Fruit fly (Drosophila melanogaster) whole organism, embryonic: ENCODE measurements around the gene Dus1.

Experiments used
- Ada2b ChIP-seq: fragments of 200-800 bp; sonication (Bioruptor generic); IDR thresholded peaks from 2 replicates; pipeline ENCODE4 v1.3.6; 2022; ENCODE audit warnings: missing biosample characterization, missing genetic modification characterization
- Bteb2 ChIP-seq: fragments of 200-800 bp; sonication (Bioruptor generic); optimal IDR thresholded peaks from 2 replicates; lab custom pipeline; 2016; ENCODE audit warnings: missing biosample characterization, missing genetic modification characterization
- CG1024 ChIP-seq: fragments of 200-800 bp; sonication (Bioruptor generic); IDR thresholded peaks from 2 replicates; pipeline ENCODE4 v1.3.6; 2022; ENCODE audit warnings: missing biosample characterization, missing genetic modification characterization
- CG10366 ChIP-seq: fragments of 200-800 bp; sonication (Bioruptor generic); IDR thresholded peaks from 2 replicates; pipeline ENCODE4 v1.3.6; 2022; ENCODE audit warnings: missing biosample characterization, missing genetic modification characterization
- CG11398 ChIP-seq: fragments of 200-800 bp; sonication (Bioruptor generic); optimal IDR thresholded peaks from 2 replicates; lab custom pipeline; 2016; ENCODE audit warnings: missing biosample characterization, missing genetic modification characterization
- CG14667 ChIP-seq: fragments of 200-800 bp; sonication (Bioruptor generic); IDR thresholded peaks from 2 replicates; pipeline ENCODE4 v1.3.6; 2022; ENCODE audit warnings: missing biosample characterization, missing genetic modification characterization
- CG15269 ChIP-seq: fragments of 200-800 bp; sonication (Bioruptor generic); optimal IDR thresholded peaks from 2 replicates; lab custom pipeline; 2018; ENCODE audit warnings: missing biosample characterization, mild to moderate bottlenecking, missing genetic modification characterization, moderate library complexity
- CG17385 ChIP-seq: fragments of 200-800 bp; sonication (Bioruptor generic); optimal IDR thresholded peaks from 3 replicates; lab custom pipeline; 2018; ENCODE audit warnings: missing biosample characterization, mild to moderate bottlenecking, missing genetic modification characterization
- CG18619 ChIP-seq: fragments of 200-800 bp; sonication (Bioruptor generic); optimal IDR thresholded peaks from 3 replicates; lab custom pipeline; 2017; ENCODE audit warnings: missing biosample characterization, mild to moderate bottlenecking, missing genetic modification characterization
- CG30020 ChIP-seq: fragments of 200-800 bp; optimal IDR thresholded peaks from 2 replicates; lab custom pipeline; 2019; ENCODE audit warnings: missing biosample characterization, mild to moderate bottlenecking, missing genetic modification characterization, moderate library complexity
- CG30403 ChIP-seq: fragments of 200-800 bp; sonication (Bioruptor generic); optimal IDR thresholded peaks from 3 replicates; lab custom pipeline; 2016; ENCODE audit warnings: missing biosample characterization, missing genetic modification characterization
- CG31441 ChIP-seq: fragments of 200-800 bp; sonication (Bioruptor generic); IDR thresholded peaks from 2 replicates; pipeline ENCODE4 v1.3.6; 2022; ENCODE audit warnings: missing biosample characterization, missing genetic modification characterization
- CG4730 ChIP-seq: fragments of 200-800 bp; sonication (Bioruptor generic); IDR thresholded peaks from 2 replicates; pipeline ENCODE4 v1.3.6; 2022; ENCODE audit warnings: missing biosample characterization, missing genetic modification characterization
- CG5245 ChIP-seq: fragments of 200-800 bp; sonication (Bioruptor generic); optimal IDR thresholded peaks from 3 replicates; lab custom pipeline; 2016; ENCODE audit warnings: missing biosample characterization, missing genetic modification characterization
- CG9215 ChIP-seq: fragments of 200-800 bp; sonication (Bioruptor generic); IDR thresholded peaks from 2 replicates; pipeline ENCODE4 v1.3.6; 2022; ENCODE audit warnings: missing biosample characterization, missing genetic modification characterization
- CG9727 ChIP-seq: fragments of 200-800 bp; sonication (Bioruptor generic); optimal IDR thresholded peaks from 3 replicates; lab custom pipeline; 2017; ENCODE audit warnings: missing biosample characterization, mild to moderate bottlenecking, missing genetic modification characterization
- CHES-1-like ChIP-seq: fragments of 200-800 bp; sonication (Bioruptor generic); optimal IDR thresholded peaks from 2 replicates; lab custom pipeline; 2016; ENCODE audit warnings: missing biosample characterization, missing genetic modification characterization
- Drgx ChIP-seq: fragments of 200-800 bp; sonication (Bioruptor generic); IDR thresholded peaks from 2 replicates; pipeline ENCODE4 v1.3.6; 2022; ENCODE audit warnings: missing biosample characterization, missing genetic modification characterization
- Ets65A ChIP-seq: fragments of 200-800 bp; sonication (Bioruptor generic); peaks from one replicate; lab custom pipeline; 2016; ENCODE audit warnings: missing biosample characterization, missing genetic modification characterization
- HLH54F ChIP-seq: fragments of 200-800 bp; sonication (Bioruptor generic); optimal IDR thresholded peaks from 3 replicates; lab custom pipeline; 2016; ENCODE audit warnings: missing biosample characterization, missing genetic modification characterization
- Hr51 ChIP-seq, 2 experiments: fragments of 200-800 bp; sonication (Bioruptor generic); optimal IDR thresholded peaks; 2 replicates in 1 of 2; 3 replicates in 1 of 2; lab custom pipeline; 2016 to 2018; ENCODE audit warnings: missing biosample characterization in 2 of 2, missing genetic modification characterization in 2 of 2, mild to moderate bottlenecking in 1 of 2, moderate library complexity in 1 of 2
- Kr ChIP-seq: fragments of 200-800 bp; sonication (Bioruptor generic); optimal IDR thresholded peaks from 2 replicates; lab custom pipeline; 2017; ENCODE audit warnings: missing biosample characterization, mild to moderate bottlenecking, missing genetic modification characterization
- Med ChIP-seq: fragments of 200-800 bp; sonication (Bioruptor generic); peaks from one replicate; lab custom pipeline; 2016; ENCODE audit warnings: missing biosample characterization, missing genetic modification characterization, mild to moderate bottlenecking, inconsistent platforms, moderate library complexity
- Nf-YC ChIP-seq: fragments of 200-800 bp; optimal IDR thresholded peaks from 3 replicates; lab custom pipeline; 2019; ENCODE audit warnings: missing biosample characterization, mild to moderate bottlenecking, missing genetic modification characterization, moderate library complexity
- Poxn ChIP-seq: fragments of 200-800 bp; sonication (Bioruptor generic); IDR thresholded peaks from 2 replicates; pipeline ENCODE4 v1.3.6; 2022; ENCODE audit warnings: missing biosample characterization, missing genetic modification characterization
- Six4 ChIP-seq: fragments of 200-800 bp; sonication (Bioruptor generic); optimal IDR thresholded peaks from 2 replicates; lab custom pipeline; 2016; ENCODE audit warnings: missing biosample characterization, missing genetic modification characterization
- Spps ChIP-seq: fragments of 200-800 bp; sonication (Bioruptor generic); optimal IDR thresholded peaks from 2 replicates; lab custom pipeline; 2018; ENCODE audit warnings: missing biosample characterization, mild to moderate bottlenecking, missing genetic modification characterization
- Vsx1 ChIP-seq: fragments of 200-800 bp; sonication (Bioruptor generic); optimal IDR thresholded peaks from 2 replicates; lab custom pipeline; 2017; ENCODE audit warnings: missing biosample characterization, mild to moderate bottlenecking, missing genetic modification characterization, missing genetic modification reagents
- Xrp1 ChIP-seq: fragments of 200-800 bp; sonication (Bioruptor generic); IDR thresholded peaks from 2 replicates; pipeline ENCODE4 v1.3.6; 2022; ENCODE audit warnings: missing biosample characterization, missing genetic modification characterization
- ap ChIP-seq: fragments of 200-800 bp; sonication (Bioruptor generic); IDR thresholded peaks from 2 replicates; pipeline ENCODE4 v1.3.6; 2022; ENCODE audit warnings: missing biosample characterization, missing genetic modification characterization
- ato ChIP-seq: fragments of 200-800 bp; sonication (Bioruptor generic); IDR thresholded peaks from 2 replicates; pipeline ENCODE4 v1.3.6; 2022; ENCODE audit warnings: missing biosample characterization, missing genetic modification characterization; ENCODE audit not compliant: partially characterized antibody
- bbx ChIP-seq: fragments of 200-800 bp; sonication (Bioruptor generic); IDR thresholded peaks from 2 replicates; pipeline ENCODE4 v1.3.6; 2022; ENCODE audit warnings: missing biosample characterization, missing genetic modification characterization; ENCODE audit not compliant: partially characterized antibody
- ci ChIP-seq: fragments of 200-800 bp; sonication (Bioruptor generic); IDR thresholded peaks from 3 replicates; pipeline ENCODE4 v1.3.6; 2022; ENCODE audit warnings: missing biosample characterization, missing genetic modification characterization
- crol ChIP-seq: fragments of 200-800 bp; sonication (Bioruptor generic); IDR thresholded peaks from 2 replicates; pipeline ENCODE4 v1.3.6; 2022; ENCODE audit warnings: missing biosample characterization, missing genetic modification characterization
- crp ChIP-seq, 2 experiments: fragments of 200-800 bp; sonication (Bioruptor generic); optimal IDR thresholded peaks; 2 replicates in 1 of 2; 3 replicates in 1 of 2; lab custom pipeline; 2017; ENCODE audit warnings: missing biosample characterization in 2 of 2, missing genetic modification characterization in 2 of 2, mild to moderate bottlenecking in 1 of 2, moderate library complexity in 1 of 2
- dysf ChIP-seq: fragments of 200-800 bp; sonication (Bioruptor generic); IDR thresholded peaks from 3 replicates; pipeline ENCODE4 v1.3.6; 2022; ENCODE audit warnings: missing biosample characterization, missing genetic modification characterization
- grau ChIP-seq: fragments of 200-800 bp; optimal IDR thresholded peaks from 3 replicates; lab custom pipeline; 2019; ENCODE audit warnings: missing biosample characterization, mild to moderate bottlenecking, missing genetic modification characterization, moderate library complexity
- hb ChIP-seq: fragments of 200-800 bp; sonication (Bioruptor generic); IDR thresholded peaks from 3 replicates; pipeline ENCODE4 v1.3.6; 2022; ENCODE audit warnings: missing biosample characterization, missing genetic modification characterization; ENCODE audit not compliant: partially characterized antibody
- kah ChIP-seq: fragments of 200-800 bp; sonication (Bioruptor generic); optimal IDR thresholded peaks from 2 replicates; lab custom pipeline; 2018; ENCODE audit warnings: missing biosample characterization, mild to moderate bottlenecking, missing genetic modification characterization
- luna ChIP-seq: fragments of 200-800 bp; sonication (Bioruptor generic); optimal IDR thresholded peaks from 2 replicates; lab custom pipeline; 2016; ENCODE audit warnings: missing biosample characterization, missing genetic modification characterization
- mirr ChIP-seq: fragments of 200-800 bp; sonication (Bioruptor generic); optimal IDR thresholded peaks from 3 replicates; lab custom pipeline; 2018; ENCODE audit warnings: missing biosample characterization, mild to moderate bottlenecking, missing genetic modification characterization
- pzg ChIP-seq: fragments of 200-800 bp; sonication (Bioruptor generic); optimal IDR thresholded peaks from 3 replicates; lab custom pipeline; 2018; ENCODE audit warnings: missing biosample characterization, mild to moderate bottlenecking, missing genetic modification characterization, moderate library complexity
- ro ChIP-seq: fragments of 200-800 bp; sonication (Bioruptor generic); IDR thresholded peaks from 2 replicates; pipeline ENCODE4 v1.3.6; 2022; ENCODE audit warnings: missing biosample characterization, missing genetic modification characterization
- sim ChIP-seq: fragments of 200-800 bp; sonication (Bioruptor generic); IDR thresholded peaks from 2 replicates; pipeline ENCODE4 v1.3.6; 2022; ENCODE audit warnings: missing biosample characterization, missing genetic modification characterization
- sisA ChIP-seq: fragments of 200-800 bp; sonication (Bioruptor generic); IDR thresholded peaks from 2 replicates; pipeline ENCODE4 v1.3.6; 2022; ENCODE audit warnings: missing biosample characterization, missing genetic modification characterization
- slp2 ChIP-seq: fragments of 200-800 bp; sonication (Bioruptor generic); optimal IDR thresholded peaks from 2 replicates; lab custom pipeline; 2016; ENCODE audit warnings: missing biosample characterization, missing genetic modification characterization
- tll ChIP-seq, 2 experiments: fragments of 200-800 bp in 1 of 2; fragments of >200 bp in 1 of 2; sonication (Bioruptor generic) in 1 of 2; optimal IDR thresholded peaks; 2 replicates each; lab custom pipeline; 2017 to 2019; ENCODE audit warnings: missing biosample characterization in 2 of 2, missing genetic modification characterization in 2 of 2, mild to moderate bottlenecking in 1 of 2, moderate library complexity in 1 of 2
- tx ChIP-seq: fragments of 200-800 bp; sonication (Bioruptor generic); optimal IDR thresholded peaks from 2 replicates; lab custom pipeline; 2016; ENCODE audit warnings: missing biosample characterization, missing genetic modification characterization
- usp ChIP-seq: fragments of >200 bp; optimal IDR thresholded peaks from 2 replicates; lab custom pipeline; 2017; ENCODE audit warnings: missing biosample characterization, missing genetic modification characterization
- vvl ChIP-seq: fragments of 200-800 bp; sonication (Bioruptor generic); IDR thresholded peaks from 2 replicates; pipeline ENCODE4 v1.3.6; 2022; ENCODE audit warnings: missing biosample characterization, missing genetic modification characterization

Gene Dus1

dm6 chr2L:294452-295362, 23.2 kb upstream of the Dus1 start, which contains the start of the genes U2af38 and Stip1 (continued):
- TF ChIP-seq Ada2b (GFP tag; lab: Robert Waterston, UW) (no peak), Vsx1 (GFP tag; lab: Kevin White, UChicago) (no peak), CG1024 (GFP tag; lab: Robert Waterston, UW) (no peak), CG10366 (GFP tag; lab: Robert Waterston, UW) (no peak), vvl (GFP tag; lab: Robert Waterston, UW) (peak; percentile 42; the same call in 1 of the 2 replicates), mirr (GFP tag; lab: Kevin White, UChicago) (no peak), CG5245 (GFP tag; lab: Kevin White, UChicago) (no peak), crol (no peak), CG9215 (peak; percentile 91), Med (GFP tag; lab: Kevin White, UChicago) (peak; percentile 73), CG15269 (tag; lab: Kevin White, UChicago) (peak; percentile 34), ap (GFP tag; lab: Robert Waterston, UW) (no peak), CG11398 (GFP tag; lab: Kevin White, UChicago) (no peak), Hr51 (GFP tag; optimal IDR thresholded peaks at IDR 0.05; lab: Kevin White, UChicago) (peak in 1 of 2 experiments; percentile 3), Six4 (no peak), CG30020 (peak; percentile 33), tx (GFP tag; lab: Kevin White, UChicago) (no peak), ci (GFP tag; lab: Robert Waterston, UW) (no peak; the same call in 2 of the 3 replicates), Drgx (no peak), Bteb2 (GFP tag; lab: Kevin White, UChicago) (no peak), CG14667 (GFP tag; lab: Robert Waterston, UW) (no peak), bbx (GFP tag; lab: Robert Waterston, UW) (peak; percentile 66), slp2 (no peak), sim (no peak), Poxn (GFP tag; lab: Robert Waterston, UW) (no peak), Nf-YC (tag; lab: Kevin White, UChicago) (peak; percentile 63), dysf (GFP tag; lab: Robert Waterston, UW) (no peak), CG31441 (peak; percentile 43; the same call in 1 of the 2 replicates), CG18619 (GFP tag; lab: Kevin White, UChicago) (no peak), CHES-1-like (GFP tag; lab: Kevin White, UChicago) (no peak), pzg (GFP tag; lab: Kevin White, UChicago) (peak; percentile 61), CG9727 (no peak), Ets65A (no peak), sisA (GFP tag; lab: Robert Waterston, UW) (no peak), hb (GFP tag; lab: Robert Waterston, UW) (no peak), Xrp1 (no peak), CG4730 (GFP tag; lab: Robert Waterston, UW) (no peak), Spps (tag; lab: Kevin White, UChicago) (no peak), ro (GFP tag; lab: Robert Waterston, UW) (no peak), grau (tag; lab: Kevin White, UChicago) (peak; percentile 14), luna (GFP tag; lab: Kevin White, UChicago) (no peak), kah (GFP tag; lab: Kevin White, UChicago) (no peak), usp (GFP tag; lab: Kevin White, UChicago) (no peak), tll (GFP tag; optimal IDR thresholded peaks at IDR 0.05; lab: Kevin White, UChicago) (no peak), HLH54F (GFP tag; lab: Kevin White, UChicago) (no peak), CG17385 (GFP tag; lab: Kevin White, UChicago) (no peak), CG30403 (peak; percentile 28), ato (GFP tag; lab: Robert Waterston, UW) (no peak), Kr (no peak), crp (GFP tag; optimal IDR thresholded peaks at IDR 0.05; lab: Kevin White, UChicago) (no peak)
